Worm (Caenorhabditis elegans) whole organism, midembryonic: Measurements from ENCODE around the gene spp-7.

Source experiments
- cog-1 ChIP-seq: sonication (generic microtip); optimal IDR thresholded peaks from 2 replicates; lab custom pipeline; 2016; ENCODE audit warnings: missing genetic modification characterization, missing compliant biosample characterization
- flt-1 ChIP-seq: fragments of 200-800 bp; sonication (Bioruptor generic); IDR thresholded peaks from 2 replicates; pipeline ENCODE4 v1.3.6; 2022; ENCODE audit warnings: missing genetic modification characterization, missing compliant biosample characterization
- klf-2 ChIP-seq: fragments of 200-800 bp; sonication (Bioruptor generic); conservative IDR thresholded peaks from 2 replicates; pipeline ENCODE4 v1.3.6; 2022; ENCODE audit warnings: missing genetic modification reagents, missing genetic modification characterization, missing compliant biosample characterization
- ref-1 ChIP-seq: fragments of 200-800 bp; sonication (Bioruptor generic); conservative IDR thresholded peaks from 2 replicates; pipeline ENCODE4 v1.3.6; 2022; ENCODE audit warnings: missing genetic modification reagents, missing genetic modification characterization, missing compliant biosample characterization
- tab-1 ChIP-seq: fragments of 200-800 bp; sonication (Bioruptor generic); IDR thresholded peaks from 2 replicates; pipeline ENCODE4 v1.3.6; 2022; ENCODE audit warnings: missing genetic modification characterization, missing compliant biosample characterization
- ztf-23 ChIP-seq: fragments of 200-800 bp; sonication (Bioruptor generic); IDR thresholded peaks from 2 replicates; pipeline ENCODE4 v1.3.6; 2022; ENCODE audit warnings: missing genetic modification reagents, missing genetic modification characterization, missing compliant biosample characterization
- ztf-29 ChIP-seq: fragments of 200-800 bp; sonication (Bioruptor generic); IDR thresholded peaks from 2 replicates; pipeline ENCODE4 v1.3.6; 2022; ENCODE audit warnings: missing genetic modification reagents, missing genetic modification characterization, missing compliant biosample characterization

DNA sequence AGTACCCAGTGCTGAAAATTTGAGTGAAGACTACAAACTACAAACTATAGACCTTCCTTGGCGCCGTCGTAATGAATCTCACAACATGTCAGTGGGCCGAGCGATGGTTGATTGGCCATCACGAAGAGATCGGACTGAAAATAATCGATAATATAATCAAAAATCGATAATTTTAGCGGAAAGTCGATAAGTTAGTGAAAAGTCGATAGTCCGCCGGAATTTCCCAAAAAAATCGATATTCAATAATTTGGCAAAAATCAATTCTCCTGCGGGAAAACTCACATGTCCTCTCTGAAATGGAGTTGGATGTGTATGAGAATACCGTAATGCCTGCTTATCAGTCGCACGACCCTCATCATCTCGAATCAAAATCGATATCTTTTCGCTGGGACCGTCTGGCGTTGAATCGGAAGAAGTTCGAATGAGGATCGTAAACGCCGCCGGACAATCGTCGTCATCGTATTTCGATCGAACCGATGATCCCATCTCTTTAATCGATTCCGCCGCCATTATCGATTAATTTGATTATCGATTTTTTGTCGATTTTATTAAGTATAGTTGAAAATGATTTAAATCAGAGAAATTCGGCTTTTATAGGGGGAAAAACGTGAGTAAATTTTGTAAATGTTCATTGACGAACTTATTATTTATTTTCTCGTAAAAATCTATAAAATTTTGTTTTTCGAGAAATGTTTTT is 3.8 kb downstream of the spp-7 start, which contains the start of gene ZK616.8:
- TF ChIP-seq ref-1 (GFP tag; lab: Robert Waterston, UW) (no peak), ztf-29 (GFP tag; lab: Robert Waterston, UW) (no peak), klf-2 (no peak), tab-1 (GFP tag; lab: Robert Waterston, UW) (no peak), flt-1 (GFP tag; lab: Robert Waterston, UW) (no peak), ztf-23 (no peak), cog-1 (tag; lab: Kevin White, UChicago) (no peak)
